Worm (Caenorhabditis elegans) whole organism, late embryonic: ENCODE results near the gene C01B10.11.

Experiments used
- C38D4.7 ChIP-seq: fragments of 200-800 bp; sonication (Bioruptor generic); optimal IDR thresholded peaks from 2 replicates; lab custom pipeline; 2018; ENCODE audit warnings: mild to moderate bottlenecking, missing genetic modification characterization, moderate library complexity, missing compliant biosample characterization
- nfya-1 ChIP-seq: sonication (generic microtip); optimal IDR thresholded peaks from 2 replicates; lab custom pipeline; 2017; ENCODE audit warnings: missing genetic modification characterization, mild to moderate bottlenecking, missing compliant biosample characterization, antibody characterized with exemption, moderate library complexity
- pag-3 ChIP-seq: sonication (generic microtip); optimal IDR thresholded peaks from 2 replicates; lab custom pipeline; 2016; ENCODE audit warnings: missing compliant biosample characterization, missing genetic modification characterization, borderline replicate concordance
- pax-1 ChIP-seq: fragments of 150-350 bp; optimal IDR thresholded peaks from 2 replicates; lab custom pipeline; 2014; ENCODE audit warnings: missing biosample characterization, missing genetic modification characterization
- pha-4 ChIP-seq: fragments of 150-350 bp; optimal IDR thresholded peaks from 2 replicates; lab custom pipeline; 2018; ENCODE audit warnings: missing biosample characterization, missing genetic modification reagents, missing genetic modification characterization
- rnt-1 ChIP-seq: sonication (generic microtip); optimal IDR thresholded peaks from 2 replicates; lab custom pipeline; 2016; ENCODE audit warnings: missing genetic modification characterization, missing compliant biosample characterization
- sox-2 ChIP-seq: fragments of 200-800 bp; sonication (Bioruptor generic); IDR thresholded peaks from 2 replicates; pipeline ENCODE4 v1.3.6; 2022; ENCODE audit warnings: missing genetic modification reagents, missing genetic modification characterization, missing compliant biosample characterization
- sox-4 ChIP-seq: sonication (generic microtip); optimal IDR thresholded peaks from 2 replicates; lab custom pipeline; 2017; ENCODE audit warnings: mild to moderate bottlenecking, missing genetic modification characterization, inconsistent platforms, missing compliant biosample characterization

ce11 chrIV:6652479-6653022, 5.2 kb upstream of the C01B10.11 start:
- TF ChIP-seq C38D4.7 (GFP tag; lab: Kevin White, UChicago) = no peak
- no peak for TF ChIP-seq rnt-1 (tag; lab: Kevin White, UChicago)
- no peak for TF ChIP-seq pha-4
- TF ChIP-seq pax-1 (tag; lab: Kevin White, UChicago) = no peak
- no peak for TF ChIP-seq sox-2 (GFP tag; lab: Robert Waterston, UW)
- TF ChIP-seq pag-3 (tag; lab: Kevin White, UChicago) = no peak
- no peak for TF ChIP-seq sox-4 (tag; lab: Kevin White, UChicago)
- TF ChIP-seq nfya-1 (tag; lab: Kevin White, UChicago) = no peak
